Worm (Caenorhabditis elegans) whole organism, L1 larva: ENCODE data around the gene T24C12.3.

ENCODE experiments used
- C04F5.9 ChIP-seq: sonication (generic microtip); optimal IDR thresholded peaks from 2 replicates; lab custom pipeline; 2016; ENCODE audit warnings: missing genetic modification characterization, missing compliant biosample characterization
- C34B4.2 ChIP-seq: sonication (generic microtip); optimal IDR thresholded peaks from 2 replicates; lab custom pipeline; 2017; ENCODE audit warnings: mild to moderate bottlenecking, missing genetic modification characterization, missing compliant biosample characterization
- alr-1 ChIP-seq: fragments of 200-800 bp; sonication (Bioruptor generic); optimal IDR thresholded peaks from 2 replicates; lab custom pipeline; 2018; ENCODE audit warnings: borderline replicate concordance, mild to moderate bottlenecking, missing genetic modification characterization, missing compliant biosample characterization
- ceh-63 ChIP-seq: fragments of 200-800 bp; sonication (Bioruptor generic); optimal IDR thresholded peaks from 2 replicates; lab custom pipeline; 2018; ENCODE audit warnings: mild to moderate bottlenecking, missing genetic modification characterization, missing compliant biosample characterization
- ceh-8 ChIP-seq: fragments of 200-800 bp; sonication (Bioruptor generic); optimal IDR thresholded peaks from 2 replicates; lab custom pipeline; 2018; ENCODE audit warnings: mild to moderate bottlenecking, missing genetic modification characterization, moderate library complexity, missing compliant biosample characterization
- dsc-1 ChIP-seq: sonication (generic microtip); optimal IDR thresholded peaks from 2 replicates; lab custom pipeline; 2016; ENCODE audit warnings: mild to moderate bottlenecking, missing genetic modification characterization, missing compliant biosample characterization
- efl-1 ChIP-seq, 4 experiments: fragments of 150-350 bp; optimal IDR thresholded peaks in 3 of 4; peaks in 1 of 4; 1 replicate in 1 of 4; 2 replicates in 3 of 4; lab custom pipeline; 2014; ENCODE audit warnings: missing biosample characterization in 2 of 4, missing genetic modification characterization in 2 of 4, missing genetic modification reagents in 2 of 4
- efl-3 ChIP-seq: fragments of 200-800 bp; sonication (Bioruptor generic); optimal IDR thresholded peaks from 2 replicates; lab custom pipeline; 2018; ENCODE audit warnings: mild to moderate bottlenecking, missing genetic modification characterization, missing compliant biosample characterization
- egl-13 ChIP-seq: sonication (generic microtip); optimal IDR thresholded peaks from 2 replicates; lab custom pipeline; 2016; ENCODE audit warnings: missing genotype, missing genetic modification reagents, missing genetic modification characterization, missing compliant biosample characterization
- elt-2 ChIP-seq: sonication (generic microtip); optimal IDR thresholded peaks from 2 replicates; lab custom pipeline; 2016; ENCODE audit warnings: missing genetic modification characterization, mild to moderate bottlenecking, inconsistent platforms, missing compliant biosample characterization, missing genetic modification reagents
- elt-3 ChIP-seq, 6 experiments: fragments of 150-350 bp in 1 of 6; sonication (generic microtip); optimal IDR thresholded peaks; 2 replicates each; lab custom pipeline; 2017 to 2018; ENCODE audit warnings: missing biosample characterization in 6 of 6, missing genetic modification characterization in 6 of 6, inconsistent platforms in 1 of 6
- ets-5 ChIP-seq: fragments of 200-800 bp; sonication (Bioruptor generic); IDR thresholded peaks from 2 replicates; pipeline ENCODE4 v1.3.6; 2022; ENCODE audit warnings: missing genetic modification characterization, missing compliant biosample characterization
- fkh-10 ChIP-seq: sonication (generic microtip); optimal IDR thresholded peaks from 2 replicates; lab custom pipeline; 2017; ENCODE audit warnings: missing biosample characterization, missing genetic modification reagents, missing genetic modification characterization
- fkh-4 ChIP-seq: sonication (generic microtip); optimal IDR thresholded peaks from 2 replicates; lab custom pipeline; 2016; ENCODE audit warnings: missing compliant biosample characterization, missing genetic modification characterization, borderline replicate concordance
- grh-1 ChIP-seq: fragments of 200-800 bp; sonication (Bioruptor generic); IDR thresholded peaks from 2 replicates; pipeline ENCODE4 v1.3.6; 2022; ENCODE audit warnings: missing genetic modification reagents, missing genetic modification characterization, missing compliant biosample characterization
- hlh-17 ChIP-seq: fragments of 200-800 bp; sonication (Bioruptor generic); optimal IDR thresholded peaks from 2 replicates; lab custom pipeline; 2018; ENCODE audit warnings: missing genetic modification characterization, mild to moderate bottlenecking, missing compliant biosample characterization, moderate library complexity, borderline replicate concordance
- hlh-4 ChIP-seq: sonication (generic microtip); optimal IDR thresholded peaks from 2 replicates; lab custom pipeline; 2016; ENCODE audit warnings: mild to moderate bottlenecking, missing genetic modification characterization, missing compliant biosample characterization
- isw-1 ChIP-seq: fragments of 200-800 bp; sonication (Bioruptor generic); IDR thresholded peaks from 2 replicates; pipeline ENCODE4 v1.3.6; 2022; ENCODE audit warnings: missing genetic modification characterization, missing compliant biosample characterization
- jun-1 ChIP-seq: fragments of 150-350 bp; optimal IDR thresholded peaks from 2 replicates; lab custom pipeline; 2014; ENCODE audit warnings: missing biosample characterization, missing genetic modification reagents, missing genetic modification characterization
- lin-14 ChIP-seq: fragments of 200-800 bp; sonication (Bioruptor generic); optimal IDR thresholded peaks from 2 replicates; lab custom pipeline; 2018; ENCODE audit warnings: mild to moderate bottlenecking, missing genetic modification characterization, moderate library complexity, missing compliant biosample characterization
- lir-3 ChIP-seq: sonication (generic microtip); optimal IDR thresholded peaks from 2 replicates; lab custom pipeline; 2016; ENCODE audit warnings: mild to moderate bottlenecking, missing genetic modification characterization, moderate library complexity, missing compliant biosample characterization; ENCODE audit not compliant: poor library complexity
- mdl-1 ChIP-seq, 2 experiments: fragments of 150-350 bp; optimal IDR thresholded peaks; 2 replicates each; lab custom pipeline; 2014 to 2017; ENCODE audit warnings: missing biosample characterization in 2 of 2, missing genetic modification characterization in 2 of 2, inconsistent platforms in 1 of 2
- nhr-12 ChIP-seq: sonication (generic microtip); optimal IDR thresholded peaks from 2 replicates; lab custom pipeline; 2017; ENCODE audit warnings: missing biosample characterization, missing genetic modification characterization
- nhr-19 ChIP-seq: fragments of 200-800 bp; sonication (Bioruptor generic); conservative IDR thresholded peaks from 2 replicates; pipeline ENCODE4 v1.3.6; 2022; ENCODE audit warnings: missing genetic modification characterization, missing compliant biosample characterization
- nhr-28 ChIP-seq: fragments of 150-350 bp; optimal IDR thresholded peaks from 2 replicates; lab custom pipeline; 2014; ENCODE audit warnings: missing biosample characterization, missing genetic modification characterization
- nhr-47 ChIP-seq: sonication (generic microtip); optimal IDR thresholded peaks from 2 replicates; lab custom pipeline; 2016; ENCODE audit warnings: mild to moderate bottlenecking, missing genetic modification characterization, moderate library complexity, missing compliant biosample characterization
- nhr-71 ChIP-seq: sonication (generic microtip); optimal IDR thresholded peaks from 2 replicates; lab custom pipeline; 2016; ENCODE audit warnings: mild to moderate bottlenecking, missing genetic modification characterization, moderate library complexity, missing compliant biosample characterization
- nhr-84 ChIP-seq: sonication (generic microtip); optimal IDR thresholded peaks from 2 replicates; lab custom pipeline; 2017; ENCODE audit warnings: missing biosample characterization, missing genetic modification characterization
- nhr-85 ChIP-seq: sonication (generic microtip); peaks from one replicate; lab custom pipeline; 2016; ENCODE audit warnings: missing genetic modification characterization, inconsistent platforms, missing compliant biosample characterization
- nhr-90 ChIP-seq: sonication (generic microtip); optimal IDR thresholded peaks from 2 replicates; lab custom pipeline; 2016; ENCODE audit warnings: mild to moderate bottlenecking, missing genetic modification characterization, missing compliant biosample characterization; ENCODE audit not compliant: poor library complexity
- pag-3 ChIP-seq: sonication (generic microtip); optimal IDR thresholded peaks from 2 replicates; lab custom pipeline; 2017; ENCODE audit warnings: missing genetic modification characterization, mild to moderate bottlenecking, missing compliant biosample characterization, antibody characterized with exemption, borderline replicate concordance; ENCODE audit not compliant: insufficient read depth
- pax-3 ChIP-seq: fragments of 200-800 bp; sonication (Bioruptor generic); optimal IDR thresholded peaks from 2 replicates; lab custom pipeline; 2018; ENCODE audit warnings: mild to moderate bottlenecking, missing genetic modification characterization, moderate library complexity, missing compliant biosample characterization
- pqm-1 ChIP-seq: sonication (generic microtip); optimal IDR thresholded peaks from 3 replicates; lab custom pipeline; 2017; ENCODE audit warnings: missing biosample characterization, missing genetic modification characterization
- rnt-1 ChIP-seq: sonication (generic microtip); optimal IDR thresholded peaks from 2 replicates; lab custom pipeline; 2016; ENCODE audit warnings: mild to moderate bottlenecking, missing genetic modification characterization, moderate library complexity, missing compliant biosample characterization
- skn-1 ChIP-seq: fragments of 150-350 bp; optimal IDR thresholded peaks from 2 replicates; lab custom pipeline; 2014; ENCODE audit warnings: missing biosample characterization, missing genetic modification characterization
- snpc-4 ChIP-seq: fragments of 150-350 bp; optimal IDR thresholded peaks from 2 replicates; lab custom pipeline; 2014; ENCODE audit warnings: missing biosample characterization, missing genetic modification characterization
- sptf-1 ChIP-seq: fragments of 150-350 bp; optimal IDR thresholded peaks from 2 replicates; lab custom pipeline; 2014; ENCODE audit warnings: missing biosample characterization, missing genetic modification characterization
- swsn-7 ChIP-seq: sonication (generic microtip); optimal IDR thresholded peaks from 2 replicates; lab custom pipeline; 2016; ENCODE audit warnings: missing genetic modification characterization, missing compliant biosample characterization
- tbx-2 ChIP-seq: sonication (generic microtip); optimal IDR thresholded peaks from 2 replicates; lab custom pipeline; 2016; ENCODE audit warnings: missing genetic modification characterization, missing compliant biosample characterization
- unc-130 ChIP-seq: fragments of 150-350 bp; optimal IDR thresholded peaks from 2 replicates; lab custom pipeline; 2017; ENCODE audit warnings: missing biosample characterization, missing genetic modification characterization, inconsistent platforms
- unc-30 ChIP-seq: sonication (generic microtip); optimal IDR thresholded peaks from 2 replicates; lab custom pipeline; 2017; ENCODE audit warnings: missing biosample characterization, missing genetic modification characterization
- unc-98 ChIP-seq: fragments of 200-800 bp; sonication (Bioruptor generic); IDR thresholded peaks from 2 replicates; pipeline ENCODE4 v1.3.6; 2022; ENCODE audit warnings: missing genetic modification characterization, missing compliant biosample characterization
- vab-15 ChIP-seq: sonication (generic microtip); optimal IDR thresholded peaks from 2 replicates; lab custom pipeline; 2017; ENCODE audit warnings: missing genotype, mild to moderate bottlenecking, missing genetic modification characterization, missing compliant biosample characterization
- xbp-1 ChIP-seq: sonication (generic microtip); optimal IDR thresholded peaks from 2 replicates; lab custom pipeline; 2016; ENCODE audit warnings: missing genetic modification characterization, missing compliant biosample characterization
- zag-1 ChIP-seq: fragments of 150-350 bp; optimal IDR thresholded peaks from 2 replicates; lab custom pipeline; 2014; ENCODE audit warnings: missing biosample characterization, missing genetic modification characterization
- zip-4 ChIP-seq: fragments of 200-800 bp; sonication (Bioruptor generic); optimal IDR thresholded peaks from 2 replicates; lab custom pipeline; 2018; ENCODE audit warnings: mild to moderate bottlenecking, missing genetic modification characterization, moderate library complexity, missing compliant biosample characterization
- ztf-11 ChIP-seq, 2 experiments: sonication (generic microtip); optimal IDR thresholded peaks; 2 replicates each; lab custom pipeline; 2016 to 2017; ENCODE audit warnings: missing genetic modification characterization in 2 of 2, missing biosample characterization in 1 of 2, missing compliant biosample characterization in 1 of 2

Gene T24C12.3

DNA sequence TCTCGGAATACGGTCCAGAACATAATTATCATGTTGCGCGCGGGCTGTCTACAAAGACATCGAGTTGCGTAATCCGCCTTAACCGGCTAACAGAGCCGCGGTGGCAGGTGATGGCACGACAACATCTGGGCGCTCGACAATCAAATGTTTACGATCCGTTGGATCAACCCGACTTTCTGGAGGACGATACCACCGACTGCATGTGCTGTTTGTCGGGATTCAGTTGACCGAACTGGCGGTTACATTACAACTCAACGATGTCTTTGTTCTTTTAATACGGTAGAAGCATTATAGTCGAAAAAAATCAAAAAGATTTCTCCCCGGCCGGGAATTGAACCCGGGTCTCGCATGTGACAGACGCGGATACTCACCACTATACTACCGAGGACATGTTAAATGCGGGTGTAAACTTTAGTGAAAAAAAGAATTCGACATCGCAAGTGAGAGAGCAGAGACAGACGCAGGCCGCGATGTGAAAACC, 23.2 kb upstream of the T24C12.3 start (continued):
- TF ChIP-seq nhr-90 (tag; lab: Kevin White, UChicago) (peak; percentile 76), fkh-4 (peak; percentile 7), unc-130 (tag; lab: Kevin White, UChicago) (peak; percentile 29), zag-1 (tag; lab: Kevin White, UChicago) (no peak), snpc-4 (tag; lab: Kevin White, UChicago) (no peak), elt-3 (tag; optimal IDR thresholded peaks at IDR 0.05; lab: Kevin White, UChicago) (peak in 1 of 6 experiments; percentile 53), ets-5 (no peak), lir-3 (tag; lab: Kevin White, UChicago) (no peak), elt-2 (no peak), zip-4 (GFP tag; lab: Kevin White, UChicago) (peak; percentile 43), pag-3 (tag; lab: Kevin White, UChicago) (peak; percentile 48), sptf-1 (tag; lab: Kevin White, UChicago) (no peak), egl-13 (peak; percentile 36), unc-98 (GFP tag; lab: Robert Waterston, UW) (0 out of 2 replicates have a peak, but pooled peaks have one; percentile 28), ceh-63 (peak; percentile 29), unc-30 (tag; lab: Kevin White, UChicago) (no peak), lin-14 (peak; percentile 71), hlh-4 (no peak), nhr-19 (GFP tag; lab: Robert Waterston, UW) (peak; percentile 74), ceh-8 (GFP tag; lab: Kevin White, UChicago) (no peak), nhr-71 (tag; lab: Kevin White, UChicago) (peak; percentile 77), dsc-1 (tag; lab: Kevin White, UChicago) (peak; percentile 77), vab-15 (tag; lab: Kevin White, UChicago) (no peak), isw-1 (GFP tag; lab: Robert Waterston, UW) (no peak; the same call in 1 of the 2 replicates), pax-3 (no peak), efl-3 (GFP tag; lab: Kevin White, UChicago) (no peak), pqm-1 (tag; lab: Kevin White, UChicago) (no peak), swsn-7 (tag; lab: Kevin White, UChicago) (peak; percentile 55), efl-1 (optimal IDR thresholded peaks at IDR 0.05; lab: Kevin White, UChicago) (peak; percentile 14 to 41), efl-1 (GFP tag; optimal IDR thresholded peaks at IDR 0.05 in 1 of 2; lab: Kevin White, UChicago) (peak in 1 of 2 experiments; percentile 94), nhr-47 (peak; percentile 83), mdl-1 (tag; optimal IDR thresholded peaks at IDR 0.05; lab: Kevin White, UChicago) (peak in 1 of 2 experiments; percentile 69), hlh-17 (GFP tag; lab: Kevin White, UChicago) (no peak), tbx-2 (peak; percentile 59), nhr-85 (tag; lab: Kevin White, UChicago) (peak; percentile 80), C04F5.9 (peak; percentile 24), rnt-1 (peak; percentile 67), alr-1 (tag; lab: Kevin White, UChicago) (no peak), nhr-28 (no peak), fkh-10 (GFP tag; lab: Kevin White, UChicago) (peak; percentile 54), ztf-11 (tag; optimal IDR thresholded peaks at IDR 0.05; lab: Kevin White, UChicago) (no peak), nhr-12 (no peak), xbp-1 (peak; percentile 60), grh-1 (GFP tag; lab: Robert Waterston, UW) (no peak), jun-1 (tag; lab: Kevin White, UChicago) (peak; percentile 79), skn-1 (tag; lab: Kevin White, UChicago) (peak; percentile 79), C34B4.2 (tag; lab: Kevin White, UChicago) (no peak), nhr-84 (tag; lab: Kevin White, UChicago) (no peak)
